Fruit fly (Drosophila melanogaster): Measurements from ENCODE around the gene escl.

The escl gene

DNA sequence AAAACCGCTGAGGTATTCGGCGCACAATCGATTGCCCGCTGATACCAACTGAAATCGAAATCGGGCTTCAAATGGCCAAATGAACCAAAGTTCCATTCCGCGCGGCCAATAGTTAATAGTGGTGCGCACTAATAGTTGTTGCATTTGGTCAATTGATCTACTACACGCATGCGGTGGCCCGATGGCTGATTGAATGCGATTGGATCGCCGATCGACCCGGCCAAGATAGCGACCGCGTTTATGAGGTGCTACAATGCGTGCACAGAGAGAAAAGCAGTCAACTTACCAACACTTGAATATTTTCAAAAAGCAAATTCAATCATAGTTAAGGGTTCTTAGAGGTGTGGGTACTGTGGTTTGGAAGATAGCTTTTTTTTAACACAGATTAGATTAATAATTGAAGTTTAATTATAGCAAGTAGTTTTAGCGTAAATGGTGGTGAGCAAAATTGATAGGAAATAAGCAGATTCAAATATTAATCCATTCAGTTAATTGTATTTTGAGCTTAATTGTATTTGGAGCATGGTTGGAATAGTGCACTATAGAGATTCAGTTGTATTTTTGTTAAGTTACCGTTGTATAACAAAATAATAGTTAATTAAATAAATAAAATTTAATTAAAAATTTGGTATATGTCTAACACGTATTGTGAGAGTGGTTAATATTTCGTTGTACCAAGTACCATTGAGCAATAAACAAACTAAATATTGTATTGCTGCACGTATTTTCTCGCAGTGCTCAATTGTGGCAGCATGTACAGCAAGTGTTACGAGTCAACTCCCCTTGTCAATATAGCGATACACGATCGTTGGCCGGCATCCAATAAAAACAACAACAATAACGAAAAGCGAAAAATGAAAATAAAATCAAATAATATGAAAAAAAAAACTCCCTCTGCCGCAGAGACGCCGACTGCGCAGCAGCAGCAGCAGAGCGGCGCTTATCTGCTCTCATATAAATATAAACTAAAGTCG, 36.0 kb downstream of the escl start (continued):
- TF ChIP-seq pum (GFP tag; optimal IDR thresholded peaks at IDR 0.05): no peak
- peak; percentile 13; the same call in 1 of the 2 replicates for TF ChIP-seq CG11696 (GFP tag; IDR thresholded peaks at IDR 0.05)
- TF ChIP-seq CG14014 (GFP tag; IDR thresholded peaks at IDR 0.05): 0 out of 2 replicates have a peak, but pooled peaks have one; percentile 40
- TF ChIP-seq CG6854 (GFP tag; optimal IDR thresholded peaks at IDR 0.05): no peak
- TF ChIP-seq CG10431 (GFP tag; optimal IDR thresholded peaks at IDR 0.05): peak; percentile 17
- no peak for TF ChIP-seq psq (GFP tag; optimal IDR thresholded peaks at IDR 0.05)
- TF ChIP-seq Doc2 (GFP tag; IDR thresholded peaks at IDR 0.05): no peak
- no peak for TF ChIP-seq CG4707 (GFP tag; optimal IDR thresholded peaks at IDR 0.05)
- TF ChIP-seq Oli (tag; optimal IDR thresholded peaks at IDR 0.05): peak; percentile 83
- TF ChIP-seq CG16813 (GFP tag; IDR thresholded peaks at IDR 0.05; ENCODE audit: partially characterized antibody): no peak
- TF ChIP-seq Bgb (GFP tag; IDR thresholded peaks at IDR 0.05; ENCODE audit: partially characterized antibody): 0 out of 2 replicates have a peak, but pooled peaks have one; percentile 35
- TF ChIP-seq so (GFP tag; IDR thresholded peaks at IDR 0.05): peak; percentile 39; the same call in 1 of the 3 replicates
- no peak for TF ChIP-seq CTCF (GFP tag; optimal IDR thresholded peaks at IDR 0.05)
- peak; percentile 18 for TF ChIP-seq CG5180 (GFP tag; optimal IDR thresholded peaks at IDR 0.05)
- no peak for TF ChIP-seq CG9932 (GFP tag; IDR thresholded peaks at IDR 0.05)
- TF ChIP-seq CG8089 (GFP tag; optimal IDR thresholded peaks at IDR 0.05): no peak
- no peak for TF ChIP-seq Opbp (GFP tag; IDR thresholded peaks at IDR 0.05; ENCODE audit: partially characterized antibody)
- no peak for TF ChIP-seq jing (GFP tag; optimal IDR thresholded peaks at IDR 0.05)
- peak; percentile 38 for TF ChIP-seq CG15601 (tag; optimal IDR thresholded peaks at IDR 0.05)
- peak; percentile 29; the same call in 1 of the 2 replicates for TF ChIP-seq Taf1 (GFP tag; IDR thresholded peaks at IDR 0.05)
- peak; percentile 79 for TF ChIP-seq CG18619 (GFP tag; optimal IDR thresholded peaks at IDR 0.05)
- TF ChIP-seq tin (GFP tag; optimal IDR thresholded peaks at IDR 0.05): peak; percentile 30
- TF ChIP-seq CG12744 (GFP tag; optimal IDR thresholded peaks at IDR 0.05): no peak
- peak; percentile 36 for TF ChIP-seq E2f2 (GFP tag; IDR thresholded peaks at IDR 0.05)
- peak; percentile 65 for TF ChIP-seq dysf (GFP tag; IDR thresholded peaks at IDR 0.05)
- peak; percentile 11 for TF ChIP-seq sug (tag; optimal IDR thresholded peaks at IDR 0.05)
- peak; percentile 52 for TF ChIP-seq Awh (GFP tag; IDR thresholded peaks at IDR 0.05)
- TF ChIP-seq CG4282 (GFP tag; optimal IDR thresholded peaks at IDR 0.05): no peak
- 0 out of 3 replicates have a peak, but pooled peaks have one; percentile 27 for TF ChIP-seq CG7357 (GFP tag; IDR thresholded peaks at IDR 0.05)
- no peak for TF ChIP-seq CG10274 (GFP tag; optimal IDR thresholded peaks at IDR 0.05)
- TF ChIP-seq fd96Cb (tag; optimal IDR thresholded peaks at IDR 0.05): peak; percentile 57
- TF ChIP-seq TFAM (GFP tag; optimal IDR thresholded peaks at IDR 0.05): no peak
- peak; percentile 75 for TF ChIP-seq CG30403 (GFP tag; optimal IDR thresholded peaks at IDR 0.05)
- TF ChIP-seq CG13624 (GFP tag; optimal IDR thresholded peaks at IDR 0.05): no peak
- TF ChIP-seq Dek (tag; optimal IDR thresholded peaks at IDR 0.05): peak; percentile 7
- TF ChIP-seq sqz (GFP tag; optimal IDR thresholded peaks at IDR 0.05): peak; percentile 61
- TF ChIP-seq ranshi (GFP tag; IDR thresholded peaks at IDR 0.05): peak; percentile 46; the same call in 1 of the 2 replicates
- peak; percentile 3 for TF ChIP-seq zen (tag; optimal IDR thresholded peaks at IDR 0.05)
- TF ChIP-seq CG32767 (GFP tag; IDR thresholded peaks at IDR 0.05): 0 out of 2 replicates have a peak, but pooled peaks have one; percentile 30
- TF ChIP-seq toy (GFP tag; IDR thresholded peaks at IDR 0.05): no peak
- 0 out of 3 replicates have a peak, but pooled peaks have one; percentile 47 for TF ChIP-seq CG3726 (GFP tag; IDR thresholded peaks at IDR 0.05)
- no peak for TF ChIP-seq sr (GFP tag; IDR thresholded peaks at IDR 0.05)
- no peak for TF ChIP-seq Nf-YA (GFP tag; IDR thresholded peaks at IDR 0.05)
- peak; percentile 62 for TF ChIP-seq CG4360 (GFP tag; IDR thresholded peaks at IDR 0.05)
- no peak for TF ChIP-seq Jarid2 (GFP tag; optimal IDR thresholded peaks at IDR 0.05)
- peak; percentile 29 for TF ChIP-seq Abd-B (GFP tag; optimal IDR thresholded peaks at IDR 0.05)
- no peak for TF ChIP-seq CG14860 (GFP tag; IDR thresholded peaks at IDR 0.05; ENCODE audit: partially characterized antibody)
- TF ChIP-seq Camta (GFP tag; optimal IDR thresholded peaks at IDR 0.05): no peak
- TF ChIP-seq ind (GFP tag; optimal IDR thresholded peaks at IDR 0.05): peak; percentile 38

All from whole organism, embryonic.